Worm (Caenorhabditis elegans): ENCODE measurements around the gene samp-1.

- TF ChIP-seq ama-1 (optimal IDR thresholded peaks at IDR 0.05) (no peak), F13C5.2 (tag; optimal IDR thresholded peaks at IDR 0.05) (no peak), hnd-1 (tag; optimal IDR thresholded peaks at IDR 0.05) (no peak), flt-1 (GFP tag; IDR thresholded peaks at IDR 0.05) (no peak), ceh-36 (tag; optimal IDR thresholded peaks at IDR 0.05) (no peak), aly-1 (tag; optimal IDR thresholded peaks at IDR 0.05) (no peak), pes-1 (GFP tag; IDR thresholded peaks at IDR 0.05) (no peak), tbx-11 (GFP tag; IDR thresholded peaks at IDR 0.05) (no peak), sea-1 (GFP tag; conservative IDR thresholded peaks at IDR 0.05) (no peak), ets-7 (tag; optimal IDR thresholded peaks at IDR 0.05) (no peak), B0310.2 (tag; optimal IDR thresholded peaks at IDR 0.05) (no peak), hmg-4 (GFP tag; optimal IDR thresholded peaks at IDR 0.05) (no peak), hmbx-1 (tag; optimal IDR thresholded peaks at IDR 0.05) (no peak), tbx-37 (GFP tag; conservative IDR thresholded peaks at IDR 0.05) (no peak)
Measured at ce11 chrII:11344554-11344953, 41.9 kb downstream of the samp-1 start.
